Worm (Caenorhabditis elegans): Measurements from ENCODE around the gene srsx-1.
A peak's percentile ranks its signal among the peaks of the same experiment; 100 is the strongest.

srsx-1 gene

DNA sequence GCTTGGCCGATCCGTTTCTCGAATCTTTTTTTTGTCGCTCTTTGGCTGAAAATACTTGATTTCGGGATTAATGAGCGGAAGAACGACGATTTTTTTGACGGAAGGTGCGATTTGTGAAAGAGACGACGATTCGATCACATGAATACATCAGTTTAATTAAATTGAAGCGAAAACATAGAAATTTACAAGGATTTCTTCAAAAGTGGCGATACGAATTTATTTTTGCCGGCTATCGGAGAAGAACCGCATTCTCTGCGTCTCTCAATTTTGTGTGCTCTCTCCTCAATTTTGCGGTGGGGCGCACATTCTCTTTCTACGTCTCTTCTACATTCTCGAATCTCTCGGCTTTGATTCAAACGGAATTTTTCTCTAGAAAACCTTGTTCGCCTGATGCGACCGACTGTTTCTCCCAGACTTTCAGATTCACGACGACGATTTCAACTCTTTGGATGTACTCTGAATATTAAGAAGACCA lies 22.4 kb downstream of the srsx-1 start, which contains the start of gene F40D4.17:
F40D4.17 (minus strand) TSS at position 51 of the 475 bp plus-strand sequence.
- TF ChIP-seq efl-1 (optimal IDR thresholded peaks at IDR 0.05) (peak in 1 of 2 experiments; percentile 81), efl-1 (GFP tag; optimal IDR thresholded peaks at IDR 0.05 in 1 of 2) (peak in 1 of 2 experiments; percentile 93), hpl-2 (GFP tag; optimal IDR thresholded peaks at IDR 0.05) (no peak), C34B4.2 (tag; optimal IDR thresholded peaks at IDR 0.05) (no peak), zip-4 (GFP tag; optimal IDR thresholded peaks at IDR 0.05) (no peak), nhr-20 (tag; optimal IDR thresholded peaks at IDR 0.05) (no peak)

DNA sequence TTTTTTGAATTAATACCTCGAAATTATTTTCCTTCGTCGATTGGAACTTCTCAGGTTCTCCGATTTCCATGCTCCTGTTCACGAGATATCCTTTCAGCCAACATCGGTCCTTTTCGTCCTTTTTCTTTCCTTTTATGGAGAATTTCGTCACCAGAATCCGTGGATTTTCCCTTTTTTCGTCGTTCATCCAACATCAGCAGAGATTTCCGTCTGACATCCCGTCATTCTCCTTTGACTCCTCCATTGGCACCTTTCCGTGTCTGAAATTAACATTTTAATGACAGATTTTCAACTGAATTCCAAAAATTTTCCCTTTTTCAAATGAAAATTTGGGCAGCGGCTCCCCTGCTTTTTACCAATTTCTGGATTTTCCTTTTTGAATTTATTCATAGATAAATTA lies 22.9 kb downstream of the srsx-1 start:
- TF ChIP-seq ets-5 (GFP tag; IDR thresholded peaks at IDR 0.05) (no peak), snu-23 (GFP tag; optimal IDR thresholded peaks at IDR 0.05) (no peak), skn-1 (tag; optimal IDR thresholded peaks at IDR 0.05) (no peak), lin-14 (GFP tag; optimal IDR thresholded peaks at IDR 0.05) (no peak), hlh-17 (GFP tag; optimal IDR thresholded peaks at IDR 0.05; ENCODE audit: borderline replicate concordance) (no peak), unc-30 (tag; optimal IDR thresholded peaks at IDR 0.05) (no peak), xbp-1 (tag; optimal IDR thresholded peaks at IDR 0.05) (no peak), nhr-47 (tag; optimal IDR thresholded peaks at IDR 0.05) (no peak), nhr-85 (tag) (no peak), nhr-76 (tag; optimal IDR thresholded peaks at IDR 0.05) (no peak), sox-4 (tag; optimal IDR thresholded peaks at IDR 0.05) (no peak), ztf-11 (tag; optimal IDR thresholded peaks at IDR 0.05) (no peak), elt-2 (tag; optimal IDR thresholded peaks at IDR 0.05) (no peak), fkh-8 (tag; optimal IDR thresholded peaks at IDR 0.05) (no peak), aha-1 (tag; optimal IDR thresholded peaks at IDR 0.05) (no peak), blmp-1 (tag; optimal IDR thresholded peaks at IDR 0.05) (no peak), lin-39 (tag; optimal IDR thresholded peaks at IDR 0.05) (no peak)

DNA sequence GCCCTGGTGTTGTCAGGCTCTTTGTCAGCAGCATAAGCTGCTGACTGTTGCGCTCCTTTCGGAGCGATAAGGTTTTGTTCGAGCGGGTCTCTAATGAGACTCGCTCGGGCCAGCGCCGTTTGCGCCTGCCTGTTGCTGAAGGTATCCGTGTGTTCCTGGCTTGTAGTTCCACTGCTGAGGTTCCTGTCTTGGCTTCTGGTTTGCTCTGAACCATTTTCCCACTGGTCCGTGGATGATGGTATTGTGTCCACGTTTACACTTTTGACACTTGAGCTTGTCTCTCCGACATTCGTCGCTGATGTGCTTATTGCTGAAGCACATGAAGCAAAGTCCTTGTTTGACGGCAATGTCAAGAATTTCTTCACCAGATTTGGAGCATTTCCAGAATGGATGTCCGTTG lies 26.6 kb downstream of the srsx-1 start:
- TF ChIP-seq lir-3 (tag; optimal IDR thresholded peaks at IDR 0.05; ENCODE audit: poor library complexity) (no peak), efl-3 (GFP tag; optimal IDR thresholded peaks at IDR 0.05) (no peak), nhr-28 (tag; optimal IDR thresholded peaks at IDR 0.05) (no peak), ztf-11 (tag; optimal IDR thresholded peaks at IDR 0.05) (no peak), isw-1 (GFP tag; IDR thresholded peaks at IDR 0.05) (no peak), swsn-7 (tag; optimal IDR thresholded peaks at IDR 0.05) (no peak), nhr-12 (tag; optimal IDR thresholded peaks at IDR 0.05) (no peak), ceh-63 (GFP tag; optimal IDR thresholded peaks at IDR 0.05) (no peak), tlp-1 (tag; optimal IDR thresholded peaks at IDR 0.05) (no peak), jun-1 (tag; optimal IDR thresholded peaks at IDR 0.05) (no peak), C16A3.4 (tag; optimal IDR thresholded peaks at IDR 0.05) (no peak), fkh-10 (GFP tag; optimal IDR thresholded peaks at IDR 0.05) (no peak), lin-13 (GFP tag; optimal IDR thresholded peaks at IDR 0.05) (no peak)

Measured in whole organism, L1 larva.